Fruit fly (Drosophila melanogaster) whole organism, embryonic: Measurements from ENCODE around the gene Osi17.

Source experiments
- Abd-B ChIP-seq: fragments of 200-800 bp; sonication (Bioruptor generic); optimal IDR thresholded peaks from 2 replicates; lab custom pipeline; 2018; ENCODE audit warnings: missing biosample characterization, mild to moderate bottlenecking, missing genetic modification characterization, moderate library complexity
- CG9437 ChIP-seq: fragments of 200-800 bp; sonication (Bioruptor generic); optimal IDR thresholded peaks from 2 replicates; lab custom pipeline; 2018; ENCODE audit warnings: missing biosample characterization, mild to moderate bottlenecking, missing genetic modification characterization
- CTCF ChIP-seq: fragments of 200-800 bp; sonication (Bioruptor generic); optimal IDR thresholded peaks from 2 replicates; lab custom pipeline; 2017; ENCODE audit warnings: missing biosample characterization, mild to moderate bottlenecking, missing genetic modification characterization, moderate library complexity
- D ChIP-seq, 2 experiments: fragments of 200-800 bp in 1 of 2; fragments of >200 bp in 1 of 2; sonication (Bioruptor generic) in 1 of 2; optimal IDR thresholded peaks; 2 replicates in 1 of 2; 3 replicates in 1 of 2; lab custom pipeline; 2017; ENCODE audit warnings: mild to moderate bottlenecking in 1 of 2, missing biosample characterization in 1 of 2, missing genetic modification characterization in 1 of 2, missing genetic modification reagents in 1 of 2
- Deaf1 ChIP-seq: fragments of 200-800 bp; optimal IDR thresholded peaks from 3 replicates; lab custom pipeline; 2019; ENCODE audit warnings: missing biosample characterization, mild to moderate bottlenecking, missing genetic modification characterization, moderate library complexity
- Doc2 ChIP-seq: fragments of 200-800 bp; sonication (Bioruptor generic); IDR thresholded peaks from 2 replicates; pipeline ENCODE4 v1.3.6; 2022; ENCODE audit warnings: missing biosample characterization, missing genetic modification characterization
- Hr39 ChIP-seq: fragments of >200 bp; optimal IDR thresholded peaks from 2 replicates; lab custom pipeline; 2017
- Trl ChIP-seq, 3 experiments: fragments of >200 bp in 2 of 3; fragments of 200-800 bp in 1 of 3; sonication (Bioruptor generic) in 1 of 3; optimal IDR thresholded peaks; 2 replicates in 1 of 3; 3 replicates in 2 of 3; lab custom pipeline; 2016 to 2017; ENCODE audit warnings: missing biosample characterization in 1 of 3, missing genetic modification characterization in 1 of 3
- ash1 ChIP-seq: fragments of 200-800 bp; sonication (Bioruptor generic); optimal IDR thresholded peaks from 2 replicates; lab custom pipeline; 2018; ENCODE audit warnings: missing biosample characterization, mild to moderate bottlenecking, missing genetic modification characterization
- az2 ChIP-seq: fragments of 200-800 bp; sonication (Bioruptor generic); optimal IDR thresholded peaks from 3 replicates; lab custom pipeline; 2016; ENCODE audit warnings: missing biosample characterization, missing genetic modification characterization
- ken ChIP-seq: fragments of 200-800 bp; sonication (Bioruptor generic); IDR thresholded peaks from 3 replicates; pipeline ENCODE4 v1.3.6; 2022; ENCODE audit warnings: missing biosample characterization, missing genetic modification characterization
- phol ChIP-seq: fragments of 200-800 bp; sonication (Bioruptor generic); optimal IDR thresholded peaks from 3 replicates; lab custom pipeline; 2018; ENCODE audit warnings: missing biosample characterization, mild to moderate bottlenecking, missing genetic modification characterization, moderate library complexity
- pita ChIP-seq: fragments of 200-800 bp; sonication (Bioruptor generic); optimal IDR thresholded peaks from 2 replicates; lab custom pipeline; 2017; ENCODE audit warnings: missing biosample characterization, mild to moderate bottlenecking, missing genetic modification characterization
- pnt ChIP-seq: fragments of 200-800 bp; sonication (Bioruptor generic); optimal IDR thresholded peaks from 3 replicates; lab custom pipeline; 2016; ENCODE audit warnings: missing biosample characterization, missing genetic modification characterization

DNA sequence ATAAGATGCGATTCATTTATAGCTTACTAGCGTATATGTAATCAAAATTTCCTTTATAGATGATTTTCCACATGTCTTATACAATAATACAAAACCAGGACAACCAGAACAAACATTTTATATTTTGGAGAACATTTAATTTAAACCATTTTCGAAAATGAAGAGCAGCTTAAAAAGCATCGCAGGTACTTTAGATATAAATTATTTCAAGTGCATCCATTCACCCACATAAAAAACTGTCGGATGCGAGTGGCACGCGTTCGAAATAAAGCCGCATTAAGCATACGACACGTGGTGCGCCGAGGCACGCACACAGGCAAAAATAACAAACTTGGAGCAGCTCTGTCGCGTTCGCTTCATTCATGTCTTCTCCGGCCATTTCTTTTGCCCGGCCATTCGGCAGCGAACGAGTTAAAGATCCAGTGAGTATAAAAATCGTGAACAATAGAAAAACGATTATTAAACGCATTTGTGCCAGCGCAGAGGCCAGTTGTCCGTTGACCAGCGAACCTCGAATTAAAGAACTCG, 23.4 kb downstream of the Osi17 start, which contains the start of gene Osi19:
- TF ChIP-seq Trl (optimal IDR thresholded peaks at IDR 0.05; lab: Kevin White, UChicago) (no peak), Trl (GFP tag; optimal IDR thresholded peaks at IDR 0.05; lab: Kevin White, UChicago) (no peak), az2 (GFP tag; lab: Kevin White, UChicago) (no peak), ash1 (no peak), phol (no peak), ken (GFP tag; lab: Robert Waterston, UW) (no peak), pita (GFP tag; lab: Kevin White, UChicago) (no peak), D (optimal IDR thresholded peaks at IDR 0.05; lab: Kevin White, UChicago) (no peak), D (GFP tag; optimal IDR thresholded peaks at IDR 0.05; lab: Kevin White, UChicago) (no peak), pnt (GFP tag; lab: Kevin White, UChicago) (no peak), CG9437 (GFP tag; lab: Kevin White, UChicago) (no peak), Abd-B (no peak), Deaf1 (tag; lab: Kevin White, UChicago) (no peak), Doc2 (GFP tag; lab: Robert Waterston, UW) (no peak), Hr39 (no peak), CTCF (no peak)
